Fruit fly (Drosophila melanogaster): ENCODE results near the gene rdgB.

DNA sequence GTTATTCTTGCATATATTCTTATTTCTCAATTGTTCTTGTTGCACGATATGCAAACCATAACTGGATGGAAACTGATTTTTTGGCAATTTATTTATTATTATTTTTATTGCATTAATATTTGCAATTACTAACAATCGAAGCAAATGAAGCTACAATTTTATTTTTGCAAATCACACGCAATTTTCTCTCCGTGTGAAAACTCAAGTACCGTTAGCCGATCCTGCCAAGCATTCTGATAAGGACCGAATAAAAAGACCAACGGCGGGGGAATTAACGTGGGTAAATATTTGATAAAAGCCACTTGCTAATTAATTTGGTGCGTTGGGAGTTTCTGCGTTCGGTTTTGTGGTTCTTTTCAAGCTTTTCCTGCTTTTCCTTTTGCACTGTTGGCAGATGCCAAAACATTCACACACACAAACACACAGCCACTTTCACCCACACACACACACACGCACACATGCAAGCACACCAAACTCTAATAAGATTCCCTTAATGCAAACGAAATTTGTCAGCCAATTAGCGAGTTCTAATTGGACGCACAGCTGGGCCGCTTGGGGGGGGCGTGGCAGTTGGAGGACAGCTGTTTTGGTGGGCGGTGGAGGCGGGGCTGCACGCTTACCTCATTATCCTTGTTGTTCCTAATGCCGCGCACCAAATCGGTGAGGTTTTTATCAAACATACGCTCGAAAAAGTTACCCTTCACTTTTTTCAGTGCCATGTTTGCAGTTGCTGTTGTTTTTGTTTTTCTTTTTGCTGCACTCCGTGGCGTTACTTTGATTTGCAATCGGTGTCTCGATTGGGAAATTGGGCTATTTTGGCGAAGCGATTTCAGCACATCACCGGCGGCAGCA is 27.0 kb upstream of the rdgB start:
- no peak for TF ChIP-seq CG33213 (GFP tag; optimal IDR thresholded peaks at IDR 0.05)
- no peak for TF ChIP-seq mld (GFP tag; IDR thresholded peaks at IDR 0.05; ENCODE audit: partially characterized antibody)
- TF ChIP-seq bbx (GFP tag; IDR thresholded peaks at IDR 0.05; ENCODE audit: partially characterized antibody) = no peak
- no peak for TF ChIP-seq rib (GFP tag; IDR thresholded peaks at IDR 0.05)
- TF ChIP-seq stc (GFP tag; IDR thresholded peaks at IDR 0.05) = no peak
- TF ChIP-seq pnt (GFP tag; optimal IDR thresholded peaks at IDR 0.05) = no peak
